Worm (Caenorhabditis elegans): ENCODE measurements around the gene srx-92.
"Not testable (repeated sequence)": the region's sequence is repeated elsewhere in the genome, so short reads cannot be mapped to it uniquely, and the experiment has no call there.

Gene srx-92

ce11 chrV:7320909-7321308, 4.3 kb downstream of the srx-92 start, which contains the start of gene lmd-4:
TSS of gene lmd-4 (minus strand) at chrV:7321009.
- TF ChIP-seq nhr-6 (tag; optimal IDR thresholded peaks at IDR 0.05) (no peak), ztf-1 (GFP tag; conservative IDR thresholded peaks at IDR 0.05) (no peak), lin-13 (GFP tag; optimal IDR thresholded peaks at IDR 0.05) (no peak), alr-1 (tag; optimal IDR thresholded peaks at IDR 0.05) (no peak)

ce11 chrV:7313233-7313632, 12.0 kb downstream of the srx-92 start, which contains the start of gene srx-6:
TSS of gene srx-6 (minus strand) at chrV:7313333.
- TF ChIP-seq sem-4 (tag; optimal IDR thresholded peaks at IDR 0.05) (no peak), egl-27 (tag; optimal IDR thresholded peaks at IDR 0.05) (no peak), elt-1 (tag; optimal IDR thresholded peaks at IDR 0.05) (no peak), skn-1 (tag; optimal IDR thresholded peaks at IDR 0.05) (no peak), ZK546.5 (tag; optimal IDR thresholded peaks at IDR 0.05) (no peak), R02D3.7 (tag; optimal IDR thresholded peaks at IDR 0.05) (no peak), dmd-4 (tag; optimal IDR thresholded peaks at IDR 0.05) (no peak), nhr-237 (tag; optimal IDR thresholded peaks at IDR 0.05) (no peak), unc-55 (GFP tag; optimal IDR thresholded peaks at IDR 0.05) (no peak), ama-1 (optimal IDR thresholded peaks at IDR 0.05) (no peak), ztf-4 (tag; optimal IDR thresholded peaks at IDR 0.05) (no peak), unc-62 (GFP tag; optimal IDR thresholded peaks at IDR 0.05) (no peak)

- no peak for TF ChIP-seq lin-11 (tag; optimal IDR thresholded peaks at IDR 0.05)
Observed at ce11 chrV:7307089-7307488, 18.1 kb downstream of the srx-92 start, which contains the start of gene F07G11.1. TSS of gene F07G11.1 (plus strand) at chrV:7307389.

ce11 chrV:7304506-7304905, 20.7 kb downstream of the srx-92 start, which contains the start of gene F07G11.2:
TSS of gene F07G11.2 (plus strand) at chrV:7304806.
- TF ChIP-seq mab-5 (tag; optimal IDR thresholded peaks at IDR 0.05); mdl-1 (tag; optimal IDR thresholded peaks at IDR 0.05); Y55F3AM.14 (GFP tag; optimal IDR thresholded peaks at IDR 0.05): not testable (repeated sequence)

- no peak for TF ChIP-seq lsy-2 (tag; optimal IDR thresholded peaks at IDR 0.05)
- no peak for TF ChIP-seq peb-1 (tag; optimal IDR thresholded peaks at IDR 0.05)
- no peak for TF ChIP-seq ceh-82 (tag; optimal IDR thresholded peaks at IDR 0.05)
- no peak for TF ChIP-seq ztf-1 (GFP tag; conservative IDR thresholded peaks at IDR 0.05)
- no peak for TF ChIP-seq F13H6.1 (tag; optimal IDR thresholded peaks at IDR 0.05)
- TF ChIP-seq gmeb-1 (tag; optimal IDR thresholded peaks at IDR 0.05), result no peak
- no peak for TF ChIP-seq nhr-11 (tag; optimal IDR thresholded peaks at IDR 0.05)
- TF ChIP-seq R02D3.7 (tag; optimal IDR thresholded peaks at IDR 0.05), result no peak
- no peak for TF ChIP-seq nhr-10 (tag; optimal IDR thresholded peaks at IDR 0.05)
- TF ChIP-seq ama-1 (optimal IDR thresholded peaks at IDR 0.05), result no peak
Observed at ce11 chrV:7298463-7298862, 26.7 kb downstream of the srx-92 start, which contains the start of gene F07G11.3. TSS of gene F07G11.3 (plus strand) at chrV:7298763.

- TF ChIP-seq lin-11 (tag; optimal IDR thresholded peaks at IDR 0.05), result no peak
- TF ChIP-seq gmeb-1 (tag; optimal IDR thresholded peaks at IDR 0.05), result no peak
- TF ChIP-seq elt-3 (tag; optimal IDR thresholded peaks at IDR 0.05), result no peak
- no peak for TF ChIP-seq alr-1 (tag; optimal IDR thresholded peaks at IDR 0.05)
- no peak for TF ChIP-seq blmp-1 (tag; optimal IDR thresholded peaks at IDR 0.05; ENCODE audit: insufficient read depth)
- no peak for TF ChIP-seq unc-55 (GFP tag; optimal IDR thresholded peaks at IDR 0.05)
- TF ChIP-seq nhr-25 (tag; optimal IDR thresholded peaks at IDR 0.05), result no peak
- no peak for TF ChIP-seq nhr-23 (tag; optimal IDR thresholded peaks at IDR 0.05)
- TF ChIP-seq nhr-237 (tag; optimal IDR thresholded peaks at IDR 0.05), result no peak
- no peak for TF ChIP-seq lin-39 (tag; optimal IDR thresholded peaks at IDR 0.05)
- TF ChIP-seq zag-1 (tag; optimal IDR thresholded peaks at IDR 0.05), result no peak
- no peak for TF ChIP-seq sem-4 (tag; optimal IDR thresholded peaks at IDR 0.05)
- no peak for TF ChIP-seq aly-2 (tag; optimal IDR thresholded peaks at IDR 0.05)
- TF ChIP-seq nhr-11 (tag; optimal IDR thresholded peaks at IDR 0.05), result no peak
- TF ChIP-seq nhr-77 (tag; optimal IDR thresholded peaks at IDR 0.05), result no peak
Observed at ce11 chrV:7297263-7297662, 27.9 kb downstream of the srx-92 start, which contains the start of gene srj-32. TSS of gene srj-32 (minus strand) at chrV:7297363.

Measured in whole organism, L2 larva.